Fruit fly (Drosophila melanogaster): ENCODE results near the gene ND-13B.

Gene ND-13B

DNA sequence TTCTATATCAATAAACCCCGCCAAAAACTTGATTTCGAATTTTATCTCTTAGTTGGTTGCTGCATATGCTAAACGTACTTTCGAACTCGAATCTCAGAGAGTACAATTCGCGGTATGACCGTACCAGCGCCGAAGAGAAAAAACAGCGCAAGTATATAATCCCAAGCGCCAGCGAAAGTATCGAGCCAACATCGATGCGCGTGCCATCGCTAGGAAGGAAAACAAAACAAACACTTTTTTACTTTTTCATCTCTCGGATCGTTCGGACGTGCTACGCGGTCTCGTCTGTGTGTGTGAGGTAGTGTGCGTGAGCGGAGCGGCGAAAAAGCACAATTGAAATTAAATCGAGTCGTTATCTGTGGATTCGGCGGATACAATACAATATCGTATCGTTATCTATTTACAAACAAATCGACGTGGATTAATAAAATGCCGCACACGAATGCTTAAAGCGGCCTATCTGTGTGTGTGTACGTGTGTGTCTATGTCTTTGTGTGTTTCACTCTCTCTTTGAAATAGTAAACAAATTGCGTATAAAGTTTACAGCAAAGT lies 29.3 kb downstream of the ND-13B start, which contains the start of gene simj (continued):
- TF ChIP-seq CG13287 (GFP tag; IDR thresholded peaks at IDR 0.05; ENCODE audit: partially characterized antibody) (peak; percentile 88), CG1792 (GFP tag; optimal IDR thresholded peaks at IDR 0.05) (no peak), CG10209 (GFP tag; optimal IDR thresholded peaks at IDR 0.05) (peak; percentile 51), CG10565 (GFP tag; optimal IDR thresholded peaks at IDR 0.05) (no peak), dimm (GFP tag; IDR thresholded peaks at IDR 0.05) (no peak), NK7.1 (GFP tag; optimal IDR thresholded peaks at IDR 0.05) (no peak), bowl (GFP tag; IDR thresholded peaks at IDR 0.05) (no peak), ind (GFP tag; optimal IDR thresholded peaks at IDR 0.05) (no peak), Dek (tag; optimal IDR thresholded peaks at IDR 0.05) (peak; percentile 65), slbo (GFP tag; IDR thresholded peaks at IDR 0.05) (peak; percentile 51), da (GFP tag; optimal IDR thresholded peaks at IDR 0.05) (no peak), phol (tag; optimal IDR thresholded peaks at IDR 0.05) (peak; percentile 24), CG11093 (GFP tag; IDR thresholded peaks at IDR 0.05) (no peak), CG10543 (GFP tag; optimal IDR thresholded peaks at IDR 0.05) (peak; percentile 86), Dref (GFP tag; IDR thresholded peaks at IDR 0.05) (no peak; the same call in none of the 2 replicates), abd-A (tag; optimal IDR thresholded peaks at IDR 0.05) (peak; percentile 73), CG9817 (tag; optimal IDR thresholded peaks at IDR 0.05) (no peak), ro (GFP tag; IDR thresholded peaks at IDR 0.05) (no peak), nau (GFP tag; optimal IDR thresholded peaks at IDR 0.05) (peak; percentile 58), Dp (GFP tag; optimal IDR thresholded peaks at IDR 0.05) (peak; percentile 81), CG17802 (tag; optimal IDR thresholded peaks at IDR 0.05) (no peak), HmgZ (tag; optimal IDR thresholded peaks at IDR 0.05) (peak; percentile 89), ranshi (GFP tag; IDR thresholded peaks at IDR 0.05) (peak; percentile 66; the same call in 1 of the 2 replicates), fd102C (GFP tag; optimal IDR thresholded peaks at IDR 0.05) (no peak), Ptx1 (GFP tag; IDR thresholded peaks at IDR 0.05) (no peak), CG1603 (tag; optimal IDR thresholded peaks at IDR 0.05) (peak; percentile 89), her (GFP tag; optimal IDR thresholded peaks at IDR 0.05) (peak; percentile 80), Elba2 (GFP tag; optimal IDR thresholded peaks at IDR 0.05) (no peak), CG17361 (GFP tag; IDR thresholded peaks at IDR 0.05) (no peak), CG31365 (tag; optimal IDR thresholded peaks at IDR 0.05) (peak; percentile 58), scrt (GFP tag; optimal IDR thresholded peaks at IDR 0.05) (peak; percentile 68), bsh (GFP tag; optimal IDR thresholded peaks at IDR 0.05) (peak in 1 of 2 experiments; percentile 26), CG4820 (GFP tag; optimal IDR thresholded peaks at IDR 0.05) (no peak), chn (GFP tag; optimal IDR thresholded peaks at IDR 0.05) (peak; percentile 41), MESR4 (GFP tag; optimal IDR thresholded peaks at IDR 0.05) (peak; percentile 68), nom (GFP tag; optimal IDR thresholded peaks at IDR 0.05) (peak; percentile 72), GATAe (GFP tag; conservative IDR thresholded peaks at IDR 0.05) (peak; percentile 40; the same call in 1 of the 2 replicates), YL-1 (GFP tag; optimal IDR thresholded peaks at IDR 0.05) (no peak), CG2120 (GFP tag; optimal IDR thresholded peaks at IDR 0.05) (peak; percentile 62), Dll (GFP tag; IDR thresholded peaks at IDR 0.05; ENCODE audit: partially characterized antibody) (peak; percentile 76), CG7786 (GFP tag; optimal IDR thresholded peaks at IDR 0.05) (peak; percentile 48), CG4328 (GFP tag; optimal IDR thresholded peaks at IDR 0.05) (peak; percentile 28), wor (GFP tag; IDR thresholded peaks at IDR 0.05) (no peak), knrl (GFP tag; IDR thresholded peaks at IDR 0.05; ENCODE audit: partially characterized antibody) (peak; percentile 81), mam (GFP tag; optimal IDR thresholded peaks at IDR 0.05) (peak; percentile 40), Nf-YC (tag; optimal IDR thresholded peaks at IDR 0.05) (peak; percentile 61), E2f2 (GFP tag; IDR thresholded peaks at IDR 0.05) (peak; percentile 87), inv (GFP tag; IDR thresholded peaks at IDR 0.05; ENCODE audit: partially characterized antibody) (peak; percentile 72), Opbp (GFP tag; IDR thresholded peaks at IDR 0.05; ENCODE audit: partially characterized antibody) (peak; percentile 94), Dad (GFP tag; optimal IDR thresholded peaks at IDR 0.05) (peak; percentile 77)
